Fruit fly (Drosophila melanogaster): Measurements from ENCODE around the gene CG13855.

The CG13855 gene

DNA sequence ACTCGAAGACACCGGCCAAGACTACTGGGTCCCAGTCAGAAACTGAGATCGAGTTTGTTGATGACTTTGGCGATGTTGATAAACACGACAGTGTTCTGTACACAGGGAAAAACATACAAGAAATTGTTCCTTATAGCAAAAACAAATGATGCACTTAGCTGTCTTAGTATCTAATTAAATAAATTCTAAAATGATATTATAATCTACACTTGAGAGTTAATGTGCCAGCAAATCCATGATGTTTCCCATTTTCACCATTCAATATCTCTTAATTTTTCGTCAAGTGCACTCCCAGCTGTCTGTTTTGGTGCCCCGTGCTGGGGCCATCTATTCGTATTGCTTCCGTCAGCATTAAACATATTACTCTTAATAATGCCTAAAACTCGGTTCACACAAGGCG lies 5.5 kb upstream of the CG13855 start (continued):
- no peak for TF ChIP-seq dmrt99B (tag; optimal IDR thresholded peaks at IDR 0.05)
- no peak for TF ChIP-seq CG12744 (GFP tag; optimal IDR thresholded peaks at IDR 0.05)
- no peak for TF ChIP-seq sqz (GFP tag; optimal IDR thresholded peaks at IDR 0.05)
- TF ChIP-seq ind (GFP tag; optimal IDR thresholded peaks at IDR 0.05): peak; percentile 25
- TF ChIP-seq Lpt (GFP tag; optimal IDR thresholded peaks at IDR 0.05): no peak
- TF ChIP-seq D (optimal IDR thresholded peaks at IDR 0.05): no peak
- peak; percentile 17 for TF ChIP-seq D (GFP tag; optimal IDR thresholded peaks at IDR 0.05)

DNA sequence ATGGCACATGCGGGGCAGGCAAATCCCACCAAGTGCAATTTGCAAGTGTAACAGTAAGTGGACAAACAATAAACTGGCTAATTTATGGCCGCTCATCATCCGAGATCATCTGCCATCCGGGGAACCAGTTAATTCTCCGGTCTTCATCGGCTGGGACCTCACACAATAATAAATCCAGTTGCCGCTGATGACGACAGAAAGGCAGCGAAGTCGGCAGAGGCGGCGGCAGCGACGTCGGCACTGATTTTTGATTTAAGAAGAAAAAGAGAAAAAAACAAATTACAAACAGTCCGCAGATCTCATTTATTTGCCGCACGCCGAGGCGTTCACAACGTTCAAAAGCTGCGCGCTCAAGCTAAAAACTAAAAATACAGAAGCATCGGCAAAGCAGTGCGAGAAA lies 3.4 kb upstream of the CG13855 start, which contains the start of gene CG13856:
Gene CG13856 (plus strand): TSS at position 301 of the 400 bp plus-strand sequence.
- peak; percentile 17; the same call in 1 of the 2 replicates for TF ChIP-seq Adf1 (GFP tag; IDR thresholded peaks at IDR 0.05)
- no peak for TF ChIP-seq Myb (GFP tag; optimal IDR thresholded peaks at IDR 0.05)

- no peak for TF ChIP-seq inv (GFP tag; IDR thresholded peaks at IDR 0.05; ENCODE audit: partially characterized antibody)
- peak; percentile 77 for TF ChIP-seq CG9215 (GFP tag; IDR thresholded peaks at IDR 0.05)
- TF ChIP-seq D19A (tag; optimal IDR thresholded peaks at IDR 0.05): no peak
- no peak for TF ChIP-seq CG16813 (GFP tag; IDR thresholded peaks at IDR 0.05; ENCODE audit: partially characterized antibody)
- no peak for TF ChIP-seq pan (optimal IDR thresholded peaks at IDR 0.05)
- no peak for TF ChIP-seq pan (GFP tag; optimal IDR thresholded peaks at IDR 0.05 in 1 of 2, IDR thresholded peaks at IDR 0.05 in 1 of 2)
- TF ChIP-seq dm (GFP tag; optimal IDR thresholded peaks at IDR 0.05): peak; percentile 80
- peak; percentile 64 for TF ChIP-seq CG1647 (GFP tag; optimal IDR thresholded peaks at IDR 0.05)
- peak; percentile 36; the same call in 1 of the 2 replicates for TF ChIP-seq Dref (GFP tag; IDR thresholded peaks at IDR 0.05)
- peak; percentile 66 for TF ChIP-seq stwl (tag; optimal IDR thresholded peaks at IDR 0.05)
- TF ChIP-seq Six4 (GFP tag; optimal IDR thresholded peaks at IDR 0.05): peak; percentile 69
- TF ChIP-seq CG14860 (GFP tag; IDR thresholded peaks at IDR 0.05; ENCODE audit: partially characterized antibody): no peak
- no peak for TF ChIP-seq CkIIα-i1 (GFP tag; IDR thresholded peaks at IDR 0.05)
- no peak for TF ChIP-seq CG7745 (tag; optimal IDR thresholded peaks at IDR 0.05)
- TF ChIP-seq HLH4C (GFP tag; IDR thresholded peaks at IDR 0.05; ENCODE audit: partially characterized antibody): no peak
- TF ChIP-seq Rfx (GFP tag; IDR thresholded peaks at IDR 0.05): peak; percentile 86
- peak; percentile 77 for TF ChIP-seq CG9727 (GFP tag; optimal IDR thresholded peaks at IDR 0.05)
- no peak for TF ChIP-seq gsb-n (tag; optimal IDR thresholded peaks at IDR 0.05)
- TF ChIP-seq klu (GFP tag; IDR thresholded peaks at IDR 0.05): peak; percentile 72
- TF ChIP-seq row (GFP tag; IDR thresholded peaks at IDR 0.05): peak; percentile 90
- TF ChIP-seq CG7556 (GFP tag; optimal IDR thresholded peaks at IDR 0.05): peak; percentile 81
- TF ChIP-seq zfh1 (GFP tag; IDR thresholded peaks at IDR 0.05): peak; percentile 14; the same call in 1 of the 3 replicates
- TF ChIP-seq CG15696 (tag; optimal IDR thresholded peaks at IDR 0.05): peak; percentile 51
- TF ChIP-seq CG14710 (tag; optimal IDR thresholded peaks at IDR 0.05): peak; percentile 84
- peak; percentile 92 for TF ChIP-seq zfh2 (GFP tag; optimal IDR thresholded peaks at IDR 0.05)
- TF ChIP-seq CTCF (GFP tag; optimal IDR thresholded peaks at IDR 0.05): no peak
- TF ChIP-seq tin (GFP tag; optimal IDR thresholded peaks at IDR 0.05): peak; percentile 79
- peak; percentile 69 for TF ChIP-seq Antp (GFP tag; optimal IDR thresholded peaks at IDR 0.05)
- TF ChIP-seq usp (GFP tag; optimal IDR thresholded peaks at IDR 0.05): no peak
- no peak for TF ChIP-seq gsb (GFP tag; IDR thresholded peaks at IDR 0.05)
- no peak for TF ChIP-seq CG13894 (tag; optimal IDR thresholded peaks at IDR 0.05)
- peak; percentile 66 for TF ChIP-seq Side (GFP tag; optimal IDR thresholded peaks at IDR 0.05)
- peak; percentile 58 for TF ChIP-seq CG1233 (GFP tag; optimal IDR thresholded peaks at IDR 0.05)
- TF ChIP-seq CG13287 (GFP tag; IDR thresholded peaks at IDR 0.05; ENCODE audit: partially characterized antibody): no peak
- TF ChIP-seq ap (GFP tag; IDR thresholded peaks at IDR 0.05): no peak
- TF ChIP-seq D19B (GFP tag; optimal IDR thresholded peaks at IDR 0.05): peak; percentile 66
- TF ChIP-seq lilli (GFP tag; optimal IDR thresholded peaks at IDR 0.05): peak; percentile 84
- no peak for TF ChIP-seq unpg (GFP tag; optimal IDR thresholded peaks at IDR 0.05)
Observed at dm6 chr3R:22410537-22411360, 5.0 kb downstream of the CG13855 start, which contains the start of the genes CG13850 and lqfR. Gene CG13850 (minus strand): TSS chr3R:22410915. Gene lqfR (plus strand): TSS chr3R:22411301.
